Worm (Caenorhabditis elegans): ENCODE data around the gene sprp-4.

DNA sequence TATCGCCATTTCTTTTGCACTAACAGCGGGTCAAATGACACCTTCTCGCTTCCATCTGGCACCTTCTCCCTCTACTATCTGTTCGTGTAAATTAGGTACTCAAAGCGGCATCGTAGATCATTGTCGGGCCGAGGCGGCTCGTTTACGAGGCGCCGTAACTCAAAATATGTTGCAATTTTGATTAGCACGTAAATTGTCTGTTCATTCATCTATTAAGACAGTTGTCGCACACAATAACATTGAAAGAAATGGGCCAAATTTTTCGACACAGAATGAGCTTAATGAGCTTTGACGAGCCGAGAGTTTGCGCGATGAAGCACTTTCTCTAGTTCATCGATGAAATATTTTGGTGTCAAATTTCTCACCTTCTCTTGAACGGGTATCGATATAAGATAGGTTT is 49.5 kb upstream of the sprp-4 start:
- TF ChIP-seq hmbx-1 (tag; optimal IDR thresholded peaks at IDR 0.05) (no peak), flt-1 (GFP tag; IDR thresholded peaks at IDR 0.05) (no peak), F13C5.2 (tag; optimal IDR thresholded peaks at IDR 0.05) (no peak), tbx-37 (GFP tag; conservative IDR thresholded peaks at IDR 0.05) (no peak), hmg-4 (GFP tag; optimal IDR thresholded peaks at IDR 0.05) (no peak), ama-1 (optimal IDR thresholded peaks at IDR 0.05) (no peak), ceh-36 (tag; optimal IDR thresholded peaks at IDR 0.05) (no peak), ceh-13 (GFP tag; optimal IDR thresholded peaks at IDR 0.05) (no peak)
